Worm (Caenorhabditis elegans) whole organism, midembryonic: Measurements from ENCODE around the gene srw-102.
"Not testable (repeated sequence)": the region's sequence is repeated elsewhere in the genome, so short reads cannot be mapped to it uniquely, and the experiment has no call there.

Source experiments
- T22C8.4 ChIP-seq: fragments of 200-800 bp; sonication (Bioruptor generic); IDR thresholded peaks from 2 replicates; pipeline ENCODE4 v1.3.6; 2022; ENCODE audit warnings: missing genetic modification characterization, missing compliant biosample characterization
- cog-1 ChIP-seq: sonication (generic microtip); optimal IDR thresholded peaks from 2 replicates; lab custom pipeline; 2016; ENCODE audit warnings: missing genetic modification characterization, missing compliant biosample characterization
- flt-1 ChIP-seq: fragments of 200-800 bp; sonication (Bioruptor generic); IDR thresholded peaks from 2 replicates; pipeline ENCODE4 v1.3.6; 2022; ENCODE audit warnings: missing genetic modification characterization, missing compliant biosample characterization
- klf-2 ChIP-seq: fragments of 200-800 bp; sonication (Bioruptor generic); conservative IDR thresholded peaks from 2 replicates; pipeline ENCODE4 v1.3.6; 2022; ENCODE audit warnings: missing genetic modification reagents, missing genetic modification characterization, missing compliant biosample characterization
- med-1 ChIP-seq: sonication (generic microtip); optimal IDR thresholded peaks from 2 replicates; lab custom pipeline; 2017; ENCODE audit warnings: missing genetic modification characterization, mild to moderate bottlenecking, missing compliant biosample characterization, antibody characterized with exemption, missing genetic modification reagents; ENCODE audit not compliant: insufficient read depth
- ref-1 ChIP-seq: fragments of 200-800 bp; sonication (Bioruptor generic); conservative IDR thresholded peaks from 2 replicates; pipeline ENCODE4 v1.3.6; 2022; ENCODE audit warnings: missing genetic modification reagents, missing genetic modification characterization, missing compliant biosample characterization
- tab-1 ChIP-seq: fragments of 200-800 bp; sonication (Bioruptor generic); IDR thresholded peaks from 2 replicates; pipeline ENCODE4 v1.3.6; 2022; ENCODE audit warnings: missing genetic modification characterization, missing compliant biosample characterization
- ztf-23 ChIP-seq: fragments of 200-800 bp; sonication (Bioruptor generic); IDR thresholded peaks from 2 replicates; pipeline ENCODE4 v1.3.6; 2022; ENCODE audit warnings: missing genetic modification reagents, missing genetic modification characterization, missing compliant biosample characterization
- ztf-29 ChIP-seq: fragments of 200-800 bp; sonication (Bioruptor generic); IDR thresholded peaks from 2 replicates; pipeline ENCODE4 v1.3.6; 2022; ENCODE audit warnings: missing genetic modification reagents, missing genetic modification characterization, missing compliant biosample characterization

srw-102 gene

ce11 chrV:1719927-1720326 is at the start of gene srw-102:
TSS of gene srw-102 (plus strand) at chrV:1720227.
- no peak for TF ChIP-seq tab-1 (GFP tag; lab: Robert Waterston, UW)

- no peak for TF ChIP-seq ref-1 (GFP tag; lab: Robert Waterston, UW)
- TF ChIP-seq tab-1 (GFP tag; lab: Robert Waterston, UW), result no peak
- no peak for TF ChIP-seq ztf-23 (GFP tag; lab: Robert Waterston, UW)
- no peak for TF ChIP-seq T22C8.4 (GFP tag; lab: Robert Waterston, UW)
- no peak for TF ChIP-seq cog-1 (tag; lab: Kevin White, UChicago)
- TF ChIP-seq med-1 (GFP tag; lab: Kevin White, UChicago), result no peak
- no peak for TF ChIP-seq ztf-29 (GFP tag; lab: Robert Waterston, UW)
- TF ChIP-seq klf-2 (GFP tag; lab: Robert Waterston, UW), result no peak
- TF ChIP-seq flt-1 (GFP tag; lab: Robert Waterston, UW), result no peak
Measured at ce11 chrV:1678228-1678627, 41.8 kb upstream of the srw-102 start, which contains the start of gene srw-98. TSS of gene srw-98 (minus strand) at chrV:1678328.

- TF ChIP-seq ref-1 (GFP tag; lab: Robert Waterston, UW), result no peak
- no peak for TF ChIP-seq cog-1 (tag; lab: Kevin White, UChicago)
- no peak for TF ChIP-seq flt-1 (GFP tag; lab: Robert Waterston, UW)
- TF ChIP-seq tab-1 (GFP tag; lab: Robert Waterston, UW), result no peak
- no peak for TF ChIP-seq ztf-29 (GFP tag; lab: Robert Waterston, UW)
- TF ChIP-seq med-1 (GFP tag; lab: Kevin White, UChicago), result no peak
- TF ChIP-seq klf-2 (GFP tag; lab: Robert Waterston, UW), result no peak
- no peak for TF ChIP-seq ztf-23 (GFP tag; lab: Robert Waterston, UW)
- no peak for TF ChIP-seq T22C8.4 (GFP tag; lab: Robert Waterston, UW)
Measured at ce11 chrV:1680770-1681169, 39.3 kb upstream of the srw-102 start, which contains the start of gene srw-91. TSS of gene srw-91 (minus strand) at chrV:1680870.

ce11 chrV:1682279-1682678 is 37.7 kb upstream of the srw-102 start, which contains the start of gene srh-3:
TSS of gene srh-3 (plus strand) at chrV:1682579.
- TF ChIP-seq T22C8.4 (GFP tag; lab: Robert Waterston, UW) (no peak), ztf-23 (GFP tag; lab: Robert Waterston, UW) (no peak), cog-1 (tag; lab: Kevin White, UChicago) (no peak), ref-1 (GFP tag; lab: Robert Waterston, UW) (no peak), ztf-29 (GFP tag; lab: Robert Waterston, UW) (no peak), med-1 (GFP tag; lab: Kevin White, UChicago) (no peak), tab-1 (GFP tag; lab: Robert Waterston, UW) (no peak), klf-2 (GFP tag; lab: Robert Waterston, UW) (no peak), flt-1 (GFP tag; lab: Robert Waterston, UW) (no peak)

- no peak for TF ChIP-seq ztf-23 (GFP tag; lab: Robert Waterston, UW)
- no peak for TF ChIP-seq ztf-29 (GFP tag; lab: Robert Waterston, UW)
- TF ChIP-seq med-1 (GFP tag; lab: Kevin White, UChicago), result no peak
- TF ChIP-seq ref-1 (GFP tag; lab: Robert Waterston, UW), result no peak
- TF ChIP-seq cog-1 (tag; lab: Kevin White, UChicago), result no peak
- TF ChIP-seq flt-1 (GFP tag; lab: Robert Waterston, UW), result no peak
Measured at ce11 chrV:1685328-1685727, 34.7 kb upstream of the srw-102 start, which contains the start of gene srh-5. TSS of gene srh-5 (plus strand) at chrV:1685628.

DNA sequence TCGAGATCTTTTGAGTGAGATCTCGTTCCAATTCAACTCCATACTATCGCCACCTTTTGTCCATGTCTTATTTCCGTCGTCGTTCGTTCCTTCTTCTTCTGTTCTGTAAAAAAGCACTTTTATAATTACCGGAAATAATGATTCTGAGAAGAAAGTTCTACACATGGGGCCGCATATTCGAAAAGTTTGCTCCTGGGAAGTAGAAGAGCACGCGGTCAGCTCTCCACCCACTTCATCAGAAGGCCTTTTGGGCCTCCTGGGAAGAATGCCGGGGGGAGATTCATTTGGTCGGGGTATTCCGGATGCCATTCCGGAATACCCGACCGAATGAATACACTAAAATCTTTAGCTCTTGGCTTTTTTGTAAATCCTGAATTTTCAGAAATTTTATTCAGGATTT is 27.5 kb upstream of the srw-102 start, which contains the start of gene Y46H3C.5:
TSS of gene Y46H3C.5 (minus strand) at position 2 of the 400 bp plus-strand sequence.
- TF ChIP-seq flt-1, ztf-29, klf-2 (GFP tag; lab: Robert Waterston, UW): not testable (repeated sequence)

ce11 chrV:1693876-1694275 is 26.2 kb upstream of the srw-102 start, which contains the start of gene Y46H3C.7:
TSS of gene Y46H3C.7 (minus strand) at chrV:1694022.
- TF ChIP-seq cog-1 (tag; lab: Kevin White, UChicago); T22C8.4 (GFP tag; lab: Robert Waterston, UW); ztf-29 (GFP tag; lab: Robert Waterston, UW): not testable (repeated sequence)

DNA sequence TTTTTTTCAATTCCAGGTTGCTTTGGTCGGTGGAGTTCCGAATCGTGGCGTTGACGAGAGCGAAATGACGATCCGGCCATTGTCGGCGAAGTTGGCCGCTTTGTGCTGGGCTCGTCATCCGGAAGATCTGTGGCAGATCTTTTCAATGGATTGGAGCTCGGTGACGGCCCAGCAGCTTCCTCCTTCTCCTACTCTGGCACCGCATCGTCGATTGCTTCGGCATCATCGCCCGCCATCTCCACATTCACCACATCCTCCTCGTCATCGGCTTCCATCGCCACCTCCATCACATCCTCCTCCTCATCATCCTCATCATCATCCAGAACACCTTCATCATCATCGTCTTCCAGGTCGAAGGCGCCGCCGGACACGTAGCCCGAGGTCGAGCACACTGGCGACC is 21.6 kb upstream of the srw-102 start:
- TF ChIP-seq ztf-29 (GFP tag; lab: Robert Waterston, UW) (no peak), med-1 (GFP tag; lab: Kevin White, UChicago) (no peak), ztf-23 (GFP tag; lab: Robert Waterston, UW) (no peak), tab-1 (GFP tag; lab: Robert Waterston, UW) (no peak), cog-1 (tag; lab: Kevin White, UChicago) (no peak), flt-1 (GFP tag; lab: Robert Waterston, UW) (no peak)

ce11 chrV:1699228-1699795 is 20.7 kb upstream of the srw-102 start:
- no peak for TF ChIP-seq ztf-23 (GFP tag; lab: Robert Waterston, UW)
- peak; percentile 59; the same call in 1 of the 2 replicates for TF ChIP-seq tab-1 (GFP tag; lab: Robert Waterston, UW)

DNA sequence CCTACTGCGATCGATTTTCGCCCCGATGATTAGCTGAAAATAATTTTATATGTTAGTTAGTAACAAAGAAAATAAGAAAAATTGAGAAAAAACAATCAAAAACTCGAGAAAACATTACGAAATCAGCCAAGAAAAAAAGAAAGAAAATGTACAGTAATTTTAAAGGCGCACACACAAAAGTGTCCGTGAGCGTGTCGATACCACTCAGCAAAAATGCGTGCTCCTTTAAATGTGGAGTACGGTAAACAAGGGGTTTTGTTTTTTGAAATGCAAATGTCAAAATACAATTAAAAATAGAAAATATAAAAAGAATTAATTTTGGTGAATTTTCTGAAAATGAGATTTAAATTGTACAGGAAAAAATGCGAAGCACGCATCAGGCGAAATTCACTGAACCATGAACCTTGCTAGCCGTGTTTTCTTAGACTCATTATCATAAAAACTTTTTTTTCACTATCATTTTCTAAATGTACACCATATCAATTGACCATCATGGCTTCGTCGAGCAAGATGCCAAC is 18.4 kb upstream of the srw-102 start, which contains the start of gene srw-90:
TSS of gene srw-90 (plus strand) at position 468 of the 518 bp plus-strand sequence.
- TF ChIP-seq ztf-23 (GFP tag; lab: Robert Waterston, UW), result no peak
- no peak for TF ChIP-seq T22C8.4 (GFP tag; lab: Robert Waterston, UW)
- no peak for TF ChIP-seq ztf-29 (GFP tag; lab: Robert Waterston, UW)
- no peak for TF ChIP-seq tab-1 (GFP tag; lab: Robert Waterston, UW)
- TF ChIP-seq med-1 (GFP tag; lab: Kevin White, UChicago), result no peak
- no peak for TF ChIP-seq flt-1 (GFP tag; lab: Robert Waterston, UW)
- TF ChIP-seq klf-2 (GFP tag; lab: Robert Waterston, UW), result no peak
- TF ChIP-seq ref-1 (GFP tag; lab: Robert Waterston, UW), result no peak
- no peak for TF ChIP-seq cog-1 (tag; lab: Kevin White, UChicago)
